Fruit fly (Drosophila melanogaster) whole organism, embryonic: ENCODE measurements around the gene sunz.

Experiments used
- CG10321 ChIP-seq: fragments of 200-800 bp; sonication (Bioruptor generic); IDR thresholded peaks from 2 replicates; pipeline ENCODE4 v1.3.6; 2022; ENCODE audit warnings: missing biosample characterization, missing genetic modification characterization
- CG13287 ChIP-seq: fragments of 200-800 bp; sonication (Bioruptor generic); IDR thresholded peaks from 2 replicates; pipeline ENCODE4 v1.3.6; 2022; ENCODE audit warnings: missing biosample characterization, missing genetic modification characterization; ENCODE audit not compliant: partially characterized antibody
- CG17829 ChIP-seq: fragments of 200-800 bp; optimal IDR thresholded peaks from 2 replicates; lab custom pipeline; 2019; ENCODE audit warnings: missing biosample characterization, mild to moderate bottlenecking, missing genetic modification characterization, moderate library complexity
- CG1832 ChIP-seq: fragments of 200-800 bp; sonication (Bioruptor generic); optimal IDR thresholded peaks from 2 replicates; lab custom pipeline; 2017; ENCODE audit warnings: missing biosample characterization, mild to moderate bottlenecking, missing genetic modification characterization, inconsistent platforms
- CG30020 ChIP-seq: fragments of 200-800 bp; optimal IDR thresholded peaks from 2 replicates; lab custom pipeline; 2019; ENCODE audit warnings: missing biosample characterization, mild to moderate bottlenecking, missing genetic modification characterization, moderate library complexity
- CG3065 ChIP-seq: fragments of 200-800 bp; sonication (Bioruptor generic); optimal IDR thresholded peaks from 2 replicates; lab custom pipeline; 2016; ENCODE audit warnings: missing biosample characterization, missing genetic modification characterization
- CG42726 ChIP-seq: fragments of 200-800 bp; sonication (Bioruptor generic); IDR thresholded peaks from 2 replicates; pipeline ENCODE4 v1.3.6; 2022; ENCODE audit warnings: missing biosample characterization, missing genetic modification characterization; ENCODE audit not compliant: partially characterized antibody
- CG4820 ChIP-seq: fragments of 200-800 bp; sonication (Bioruptor generic); optimal IDR thresholded peaks from 3 replicates; lab custom pipeline; 2016; ENCODE audit warnings: missing biosample characterization, missing genetic modification characterization
- CG5180 ChIP-seq: fragments of 200-800 bp; sonication (Bioruptor generic); optimal IDR thresholded peaks from 3 replicates; lab custom pipeline; 2017; ENCODE audit warnings: missing biosample characterization, missing genetic modification characterization, mild to moderate bottlenecking, moderate library complexity, missing genetic modification reagents
- CG6254 ChIP-seq: fragments of 200-800 bp; sonication (Bioruptor generic); optimal IDR thresholded peaks from 3 replicates; lab custom pipeline; 2017; ENCODE audit warnings: mild to moderate bottlenecking, missing biosample characterization, missing genetic modification reagents, missing genetic modification characterization
- CoRest ChIP-seq: fragments of 200-800 bp; sonication (Bioruptor generic); optimal IDR thresholded peaks from 3 replicates; lab custom pipeline; 2018; ENCODE audit warnings: missing biosample characterization, mild to moderate bottlenecking, missing genetic modification characterization, moderate library complexity
- Deaf1 ChIP-seq: fragments of 200-800 bp; optimal IDR thresholded peaks from 3 replicates; lab custom pipeline; 2019; ENCODE audit warnings: missing biosample characterization, mild to moderate bottlenecking, missing genetic modification characterization, moderate library complexity
- Dref ChIP-seq: fragments of 200-800 bp; sonication (Bioruptor generic); IDR thresholded peaks from 2 replicates; pipeline ENCODE4 v1.3.6; 2022; ENCODE audit warnings: missing biosample characterization, missing genetic modification characterization
- Fer1 ChIP-seq: fragments of 200-800 bp; sonication (Bioruptor generic); optimal IDR thresholded peaks from 2 replicates; lab custom pipeline; 2017; ENCODE audit warnings: missing biosample characterization, mild to moderate bottlenecking, missing genetic modification characterization
- HLHmδ ChIP-seq: fragments of 200-800 bp; sonication (Bioruptor generic); optimal IDR thresholded peaks from 2 replicates; lab custom pipeline; 2018; ENCODE audit warnings: missing biosample characterization, mild to moderate bottlenecking, missing genetic modification characterization, moderate library complexity
- MBD-R2 ChIP-seq: fragments of 200-800 bp; sonication (Bioruptor generic); IDR thresholded peaks from 2 replicates; pipeline ENCODE4 v1.3.6; 2022; ENCODE audit warnings: missing biosample characterization, missing genetic modification characterization
- Nf-YA ChIP-seq: fragments of 200-800 bp; sonication (Bioruptor generic); IDR thresholded peaks from 2 replicates; pipeline ENCODE4 v1.3.6; 2022; ENCODE audit warnings: missing biosample characterization, missing genetic modification characterization
- Nf-YC ChIP-seq: fragments of 200-800 bp; optimal IDR thresholded peaks from 3 replicates; lab custom pipeline; 2019; ENCODE audit warnings: missing biosample characterization, mild to moderate bottlenecking, missing genetic modification characterization, moderate library complexity
- Scr ChIP-seq: fragments of 200-800 bp; sonication (Bioruptor generic); IDR thresholded peaks from 2 replicates; pipeline ENCODE4 v1.3.6; 2022; ENCODE audit warnings: missing biosample characterization, missing genetic modification characterization; ENCODE audit not compliant: partially characterized antibody
- YL-1 ChIP-seq: fragments of 200-800 bp; sonication (Bioruptor generic); optimal IDR thresholded peaks from 3 replicates; lab custom pipeline; 2017; ENCODE audit warnings: missing biosample characterization, mild to moderate bottlenecking, missing genetic modification characterization
- ato ChIP-seq: fragments of 200-800 bp; sonication (Bioruptor generic); IDR thresholded peaks from 2 replicates; pipeline ENCODE4 v1.3.6; 2022; ENCODE audit warnings: missing biosample characterization, missing genetic modification characterization; ENCODE audit not compliant: partially characterized antibody
- cg ChIP-seq: fragments of 200-800 bp; sonication (Bioruptor generic); optimal IDR thresholded peaks from 3 replicates; lab custom pipeline; 2019; ENCODE audit warnings: missing biosample characterization, mild to moderate bottlenecking, missing genetic modification characterization, moderate library complexity
- chif ChIP-seq, 2 experiments: fragments of 200-800 bp; sonication (Bioruptor generic); optimal IDR thresholded peaks; 3 replicates each; lab custom pipeline; 2016; ENCODE audit warnings: missing biosample characterization in 2 of 2, missing genetic modification characterization in 2 of 2
- dysf ChIP-seq: fragments of 200-800 bp; sonication (Bioruptor generic); IDR thresholded peaks from 3 replicates; pipeline ENCODE4 v1.3.6; 2022; ENCODE audit warnings: missing biosample characterization, missing genetic modification characterization
- ems ChIP-seq: fragments of 200-800 bp; sonication (Bioruptor generic); optimal IDR thresholded peaks from 3 replicates; lab custom pipeline; 2016; ENCODE audit warnings: missing biosample characterization, missing genetic modification characterization
- hth ChIP-seq: fragments of >200 bp; optimal IDR thresholded peaks from 2 replicates; lab custom pipeline; 2017; ENCODE audit warnings: inconsistent platforms
- kni ChIP-seq: fragments of 200-800 bp; sonication (Bioruptor generic); optimal IDR thresholded peaks from 3 replicates; lab custom pipeline; 2017; ENCODE audit warnings: mild to moderate bottlenecking, missing biosample characterization, missing genetic modification reagents, missing genetic modification characterization
- mld ChIP-seq: fragments of 200-800 bp; sonication (Bioruptor generic); IDR thresholded peaks from 3 replicates; pipeline ENCODE4 v1.3.6; 2022; ENCODE audit warnings: missing biosample characterization, missing genetic modification characterization; ENCODE audit not compliant: partially characterized antibody
- nerfin-2 ChIP-seq: fragments of 200-800 bp; sonication (Bioruptor generic); IDR thresholded peaks from 2 replicates; pipeline ENCODE4 v1.3.6; 2022; ENCODE audit warnings: missing biosample characterization, missing genetic modification characterization; ENCODE audit not compliant: partially characterized antibody
- oc ChIP-seq: fragments of 200-800 bp; sonication (Bioruptor generic); optimal IDR thresholded peaks from 2 replicates; lab custom pipeline; 2018; ENCODE audit warnings: missing biosample characterization, mild to moderate bottlenecking, missing genetic modification characterization, moderate library complexity
- odd ChIP-seq: fragments of 200-800 bp; sonication (Bioruptor generic); optimal IDR thresholded peaks from 2 replicates; lab custom pipeline; 2017; ENCODE audit warnings: missing biosample characterization, mild to moderate bottlenecking, missing genetic modification characterization
- pb ChIP-seq: fragments of 200-800 bp; sonication (Bioruptor generic); optimal IDR thresholded peaks from 3 replicates; lab custom pipeline; 2016; ENCODE audit warnings: missing biosample characterization, missing genetic modification characterization
- pros ChIP-seq: fragments of 200-800 bp; sonication (Bioruptor generic); optimal IDR thresholded peaks from 3 replicates; lab custom pipeline; 2019; ENCODE audit warnings: missing biosample characterization, mild to moderate bottlenecking, missing genetic modification characterization, moderate library complexity
- sens ChIP-seq: fragments of 200-800 bp; sonication (Bioruptor generic); peaks from one replicate; lab custom pipeline; 2016; ENCODE audit warnings: missing biosample characterization, missing genetic modification characterization
- seq ChIP-seq: fragments of 200-800 bp; sonication (Bioruptor generic); IDR thresholded peaks from 2 replicates; pipeline ENCODE4 v1.3.6; 2022; ENCODE audit warnings: missing biosample characterization, missing genetic modification characterization
- sim ChIP-seq: fragments of 200-800 bp; sonication (Bioruptor generic); IDR thresholded peaks from 2 replicates; pipeline ENCODE4 v1.3.6; 2022; ENCODE audit warnings: missing biosample characterization, missing genetic modification characterization
- sob ChIP-seq: fragments of 200-800 bp; sonication (Bioruptor generic); IDR thresholded peaks from 2 replicates; pipeline ENCODE4 v1.3.6; 2022; ENCODE audit warnings: missing biosample characterization, missing genetic modification characterization
- sqz ChIP-seq: fragments of 200-800 bp; sonication (Bioruptor generic); optimal IDR thresholded peaks from 3 replicates; lab custom pipeline; 2018; ENCODE audit warnings: missing biosample characterization, mild to moderate bottlenecking, missing genetic modification characterization
- tll ChIP-seq, 2 experiments: fragments of 200-800 bp in 1 of 2; fragments of >200 bp in 1 of 2; sonication (Bioruptor generic) in 1 of 2; optimal IDR thresholded peaks; 2 replicates each; lab custom pipeline; 2017 to 2019; ENCODE audit warnings: missing biosample characterization in 2 of 2, missing genetic modification characterization in 2 of 2, mild to moderate bottlenecking in 1 of 2, moderate library complexity in 1 of 2
- vvl ChIP-seq: fragments of 200-800 bp; sonication (Bioruptor generic); IDR thresholded peaks from 2 replicates; pipeline ENCODE4 v1.3.6; 2022; ENCODE audit warnings: missing biosample characterization, missing genetic modification characterization
- zen ChIP-seq: fragments of 200-800 bp; sonication (Bioruptor generic); optimal IDR thresholded peaks from 3 replicates; lab custom pipeline; 2018; ENCODE audit warnings: missing biosample characterization, mild to moderate bottlenecking, missing genetic modification characterization, moderate library complexity

sunz gene

DNA sequence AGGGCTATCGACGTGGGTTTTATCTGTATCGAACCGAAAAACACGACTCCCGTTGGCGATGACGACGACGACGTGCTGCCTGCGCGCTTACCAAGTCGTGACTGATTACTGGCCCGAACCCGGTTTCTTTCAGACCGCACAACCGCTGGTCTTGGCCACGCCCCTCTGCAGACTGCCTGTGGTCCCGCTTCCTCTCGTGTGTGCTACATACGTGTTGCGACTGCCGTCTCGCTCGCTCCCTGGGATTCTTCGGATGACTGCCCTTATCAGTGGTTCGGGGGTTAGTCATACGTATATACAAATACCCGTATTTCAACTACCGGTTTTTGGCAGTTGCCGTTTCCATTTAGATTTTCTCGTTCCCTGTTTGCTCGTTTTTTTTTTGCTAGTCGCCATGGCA lies 48.5 kb downstream of the sunz start, which contains the start of gene lab (continued):
- TF ChIP-seq YL-1 (GFP tag; lab: Kevin White, UChicago): no peak
- TF ChIP-seq CG6254 (GFP tag; lab: Kevin White, UChicago): no peak
- TF ChIP-seq CG13287: peak; percentile 41; the same call in 1 of the 2 replicates
- 0 out of 2 replicates have a peak, but pooled peaks have one; percentile 27 for TF ChIP-seq ato (GFP tag; lab: Robert Waterston, UW)
- peak; percentile 67 for TF ChIP-seq sqz (GFP tag; lab: Kevin White, UChicago)
- peak; percentile 73; the same call in 1 of the 2 replicates for TF ChIP-seq seq (GFP tag; lab: Robert Waterston, UW)
- TF ChIP-seq Nf-YA (GFP tag; lab: Robert Waterston, UW): peak; percentile 76
- TF ChIP-seq CG5180 (GFP tag; lab: Kevin White, UChicago): peak; percentile 85
- TF ChIP-seq MBD-R2 (GFP tag; lab: Robert Waterston, UW): peak; percentile 10; the same call in 1 of the 2 replicates
- peak; percentile 10 for TF ChIP-seq pb (GFP tag; lab: Kevin White, UChicago)
- TF ChIP-seq pros: peak; percentile 33
- 0 out of 2 replicates have a peak, but pooled peaks have one; percentile 17 for TF ChIP-seq Scr
- TF ChIP-seq CG10321 (GFP tag; lab: Robert Waterston, UW): peak; percentile 99
- TF ChIP-seq hth (lab: Kevin White, UChicago): no peak
- 0 out of 2 replicates have a peak, but pooled peaks have one; percentile 30 for TF ChIP-seq nerfin-2 (GFP tag; lab: Robert Waterston, UW)
- peak; percentile 98 for TF ChIP-seq Nf-YC (tag; lab: Kevin White, UChicago)
- no peak for TF ChIP-seq ems
- peak; percentile 10 for TF ChIP-seq odd (GFP tag; lab: Kevin White, UChicago)
- peak; percentile 10 for TF ChIP-seq CG17829 (tag; lab: Kevin White, UChicago)
- TF ChIP-seq mld (GFP tag; lab: Robert Waterston, UW): no peak
- peak; percentile 24 for TF ChIP-seq oc (tag; lab: Kevin White, UChicago)
- peak; percentile 59; the same call in 1 of the 2 replicates for TF ChIP-seq CG42726 (GFP tag; lab: Robert Waterston, UW)
- TF ChIP-seq cg (GFP tag; lab: Kevin White, UChicago): peak; percentile 45
- TF ChIP-seq Dref: no peak
- TF ChIP-seq zen (tag; lab: Kevin White, UChicago): peak; percentile 10
- TF ChIP-seq vvl (GFP tag; lab: Robert Waterston, UW): 0 out of 2 replicates have a peak, but pooled peaks have one; percentile 21
- peak; percentile 89 for TF ChIP-seq Deaf1 (tag; lab: Kevin White, UChicago)
- peak; percentile 23 for TF ChIP-seq kni (GFP tag; lab: Kevin White, UChicago)
- peak; percentile 55 for TF ChIP-seq CG3065
- TF ChIP-seq sob (GFP tag; lab: Robert Waterston, UW): no peak
- TF ChIP-seq CG30020 (tag; lab: Kevin White, UChicago): no peak
- TF ChIP-seq tll (GFP tag; optimal IDR thresholded peaks at IDR 0.05; lab: Kevin White, UChicago): peak in 1 of 2 experiments; percentile 45
- peak; percentile 62 for TF ChIP-seq sens
- TF ChIP-seq Fer1 (GFP tag; lab: Kevin White, UChicago): no peak
- TF ChIP-seq HLHmδ (GFP tag; lab: Kevin White, UChicago): peak; percentile 61
- TF ChIP-seq sim (GFP tag; lab: Robert Waterston, UW): 0 out of 2 replicates have a peak, but pooled peaks have one; percentile 24
- TF ChIP-seq CG4820: no peak
- peak; percentile 97 for TF ChIP-seq CG1832 (GFP tag; lab: Kevin White, UChicago)
- TF ChIP-seq chif (GFP tag; optimal IDR thresholded peaks at IDR 0.05; lab: Kevin White, UChicago): peak in 1 of 2 experiments; percentile 15
- TF ChIP-seq dysf (GFP tag; lab: Robert Waterston, UW): no peak
- peak; percentile 32 for TF ChIP-seq CoRest (tag; lab: Kevin White, UChicago)
